Worm (Caenorhabditis elegans) whole organism, midembryonic: Measurements from ENCODE around the gene C06B3.1.

Source experiments
- T22C8.4 ChIP-seq: fragments of 200-800 bp; sonication (Bioruptor generic); IDR thresholded peaks from 2 replicates; pipeline ENCODE4 v1.3.6; 2022; ENCODE audit warnings: missing genetic modification characterization, missing compliant biosample characterization
- cog-1 ChIP-seq: sonication (generic microtip); optimal IDR thresholded peaks from 2 replicates; lab custom pipeline; 2016; ENCODE audit warnings: missing genetic modification characterization, missing compliant biosample characterization
- flt-1 ChIP-seq: fragments of 200-800 bp; sonication (Bioruptor generic); IDR thresholded peaks from 2 replicates; pipeline ENCODE4 v1.3.6; 2022; ENCODE audit warnings: missing genetic modification characterization, missing compliant biosample characterization
- med-1 ChIP-seq: sonication (generic microtip); optimal IDR thresholded peaks from 2 replicates; lab custom pipeline; 2017; ENCODE audit warnings: missing genetic modification characterization, mild to moderate bottlenecking, missing compliant biosample characterization, antibody characterized with exemption, missing genetic modification reagents; ENCODE audit not compliant: insufficient read depth
- ref-1 ChIP-seq: fragments of 200-800 bp; sonication (Bioruptor generic); conservative IDR thresholded peaks from 2 replicates; pipeline ENCODE4 v1.3.6; 2022; ENCODE audit warnings: missing genetic modification reagents, missing genetic modification characterization, missing compliant biosample characterization
- ztf-23 ChIP-seq: fragments of 200-800 bp; sonication (Bioruptor generic); IDR thresholded peaks from 2 replicates; pipeline ENCODE4 v1.3.6; 2022; ENCODE audit warnings: missing genetic modification reagents, missing genetic modification characterization, missing compliant biosample characterization
- ztf-29 ChIP-seq: fragments of 200-800 bp; sonication (Bioruptor generic); IDR thresholded peaks from 2 replicates; pipeline ENCODE4 v1.3.6; 2022; ENCODE audit warnings: missing genetic modification reagents, missing genetic modification characterization, missing compliant biosample characterization

DNA sequence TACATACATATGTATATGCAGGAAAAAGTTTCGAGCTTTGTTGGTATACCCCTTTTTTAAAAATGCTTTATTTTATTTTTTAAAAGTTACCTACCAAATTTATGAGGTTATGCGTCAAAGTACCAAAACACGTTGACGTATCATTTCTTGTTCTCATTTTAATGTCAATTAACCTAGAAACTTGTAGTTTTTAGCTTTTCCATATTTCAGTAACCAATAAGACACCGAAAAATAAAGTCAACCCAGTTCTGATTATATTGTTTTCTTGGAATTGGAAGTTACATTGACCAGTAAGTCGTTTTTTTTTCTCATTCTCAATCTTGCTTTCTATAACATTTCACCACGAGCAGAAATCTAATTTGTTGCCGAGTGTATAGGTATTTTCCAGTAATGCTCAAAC is 34.3 kb downstream of the C06B3.1 start, which contains the start of gene srw-145:
- no peak for TF ChIP-seq ztf-23
- TF ChIP-seq T22C8.4 (GFP tag; lab: Robert Waterston, UW): no peak
- no peak for TF ChIP-seq ztf-29 (GFP tag; lab: Robert Waterston, UW)
- no peak for TF ChIP-seq ref-1 (GFP tag; lab: Robert Waterston, UW)
- no peak for TF ChIP-seq med-1 (GFP tag; lab: Kevin White, UChicago)
- TF ChIP-seq cog-1 (tag; lab: Kevin White, UChicago): no peak
- no peak for TF ChIP-seq flt-1 (GFP tag; lab: Robert Waterston, UW)
